Worm (Caenorhabditis elegans): ENCODE results near the gene idpb-2.

- TF ChIP-seq Y79H2A.3 (GFP tag; conservative IDR thresholded peaks at IDR 0.05) = no peak
- TF ChIP-seq ama-1 (optimal IDR thresholded peaks at IDR 0.05) = no peak
- no peak for TF ChIP-seq ama-1 (GFP tag; optimal IDR thresholded peaks at IDR 0.05)
- no peak for TF ChIP-seq ceh-40 (GFP tag; IDR thresholded peaks at IDR 0.05)
- TF ChIP-seq F57C9.4 (tag; optimal IDR thresholded peaks at IDR 0.05) = no peak
Observed at ce11 chrII:5048185-5048795, 21.1 kb downstream of the idpb-2 start.

Data from whole organism, young adult.